Worm (Caenorhabditis elegans) whole organism, L4 larva: ENCODE measurements around the gene srd-3.

Source experiments
- egl-43 ChIP-seq: fragments of 200-800 bp; sonication (Bioruptor generic); IDR thresholded peaks from 2 replicates; pipeline ENCODE4 v1.3.6; 2022; ENCODE audit warnings: missing genetic modification reagents, missing genetic modification characterization, missing compliant biosample characterization
- hlh-30 ChIP-seq: sonication (generic microtip); optimal IDR thresholded peaks from 2 replicates; lab custom pipeline; 2017; ENCODE audit warnings: antibody characterized with exemption, mild to moderate bottlenecking, missing genetic modification characterization, missing compliant biosample characterization; ENCODE audit not compliant: insufficient read depth
- mep-1 ChIP-seq: fragments of 150-350 bp; sonication (generic microtip); optimal IDR thresholded peaks from 3 replicates; lab custom pipeline; 2014; ENCODE audit warnings: missing biosample characterization, missing genetic modification characterization
- nhr-11 ChIP-seq: fragments of 150-350 bp; optimal IDR thresholded peaks from 2 replicates; lab custom pipeline; 2014; ENCODE audit warnings: missing biosample characterization, missing genetic modification characterization
- nhr-25 ChIP-seq: sonication (generic microtip); optimal IDR thresholded peaks from 2 replicates; lab custom pipeline; 2017; ENCODE audit warnings: missing genetic modification characterization, mild to moderate bottlenecking, missing compliant biosample characterization, antibody characterized with exemption, moderate library complexity, borderline replicate concordance; ENCODE audit not compliant: insufficient read depth
- nhr-76 ChIP-seq: fragments of 150-350 bp; optimal IDR thresholded peaks from 2 replicates; lab custom pipeline; 2014; ENCODE audit warnings: missing biosample characterization, missing genetic modification characterization
- nhr-77 ChIP-seq: fragments of 150-350 bp; optimal IDR thresholded peaks from 2 replicates; lab custom pipeline; 2014; ENCODE audit warnings: missing biosample characterization, missing genetic modification characterization
- snpc-4 ChIP-seq: fragments of 150-350 bp; optimal IDR thresholded peaks from 2 replicates; lab custom pipeline; 2014; ENCODE audit warnings: missing biosample characterization, missing genetic modification characterization
- unc-62 ChIP-seq, 3 experiments: fragments of 150-350 bp in 1 of 3; sonication (generic microtip); optimal IDR thresholded peaks in 2 of 3; peaks in 1 of 3; 1 replicate in 1 of 3; 2 replicates in 2 of 3; lab custom pipeline; 2014 to 2017; ENCODE audit warnings: missing biosample characterization in 3 of 3, missing genetic modification characterization in 3 of 3, missing genetic modification reagents in 3 of 3, missing genotype in 1 of 3

DNA sequence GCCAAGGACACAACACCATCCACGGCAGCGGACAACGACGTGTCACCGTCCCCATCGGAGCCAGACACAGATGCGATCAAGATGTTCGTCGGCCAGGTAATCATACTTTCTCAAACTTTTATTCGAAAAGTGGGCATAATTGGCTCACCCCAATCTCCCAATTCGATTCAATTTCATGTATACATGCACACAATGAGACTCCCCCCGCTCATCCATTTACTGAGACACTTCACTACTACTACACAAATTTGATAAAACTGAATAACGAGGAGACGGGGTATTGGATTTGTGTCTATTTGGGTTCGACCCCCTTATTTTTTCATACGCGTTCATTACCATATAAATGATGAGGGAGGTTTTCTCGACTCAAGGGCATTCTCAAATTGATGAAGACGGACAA, 34.4 kb upstream of the srd-3 start:
- TF ChIP-seq mep-1 (no peak), nhr-11 (tag; lab: Kevin White, UChicago) (no peak), unc-62 (GFP tag; optimal IDR thresholded peaks at IDR 0.05 in 1 of 2; lab: Kevin White, UChicago) (no peak), unc-62 (tag; optimal IDR thresholded peaks at IDR 0.05; lab: Kevin White, UChicago) (no peak), nhr-25 (tag; lab: Kevin White, UChicago) (no peak), egl-43 (no peak), nhr-76 (tag; lab: Kevin White, UChicago) (no peak), snpc-4 (no peak), nhr-77 (tag; lab: Kevin White, UChicago) (no peak), hlh-30 (tag; lab: Kevin White, UChicago) (no peak)
